Worm (Caenorhabditis elegans) whole organism, early embryonic: ENCODE results near the gene acdh-6.

Experiments used
- B0310.2 ChIP-seq: sonication (generic microtip); optimal IDR thresholded peaks from 2 replicates; lab custom pipeline; 2016; ENCODE audit warnings: mild to moderate bottlenecking, missing genetic modification characterization, missing compliant biosample characterization
- F13C5.2 ChIP-seq: sonication (generic microtip); optimal IDR thresholded peaks from 2 replicates; lab custom pipeline; 2017; ENCODE audit warnings: mild to moderate bottlenecking, missing genetic modification characterization, inconsistent platforms, missing compliant biosample characterization
- aly-1 ChIP-seq: sonication (generic microtip); optimal IDR thresholded peaks from 2 replicates; lab custom pipeline; 2016; ENCODE audit warnings: missing genetic modification characterization, missing compliant biosample characterization
- ama-1 ChIP-seq: fragments of 150-350 bp; optimal IDR thresholded peaks from 2 replicates; lab custom pipeline; 2014
- ceh-13 ChIP-seq: fragments of 200-800 bp; sonication (Bioruptor generic); optimal IDR thresholded peaks from 2 replicates; lab custom pipeline; 2018; ENCODE audit warnings: mild to moderate bottlenecking, missing genetic modification characterization, missing compliant biosample characterization
- ceh-36 ChIP-seq: sonication (generic microtip); optimal IDR thresholded peaks from 2 replicates; lab custom pipeline; 2016; ENCODE audit warnings: missing genetic modification characterization, inconsistent platforms, missing compliant biosample characterization
- ets-7 ChIP-seq: sonication (generic microtip); optimal IDR thresholded peaks from 2 replicates; lab custom pipeline; 2016; ENCODE audit warnings: missing genotype, missing genetic modification characterization, missing compliant biosample characterization
- flt-1 ChIP-seq: fragments of 200-800 bp; sonication (Bioruptor generic); IDR thresholded peaks from 2 replicates; pipeline ENCODE4 v1.3.6; 2022; ENCODE audit warnings: missing genetic modification characterization, missing compliant biosample characterization
- hmbx-1 ChIP-seq: sonication (generic microtip); optimal IDR thresholded peaks from 2 replicates; lab custom pipeline; 2016; ENCODE audit warnings: mild to moderate bottlenecking, missing genetic modification characterization, missing compliant biosample characterization
- hmg-4 ChIP-seq: fragments of 200-800 bp; sonication (Bioruptor generic); optimal IDR thresholded peaks from 2 replicates; lab custom pipeline; 2018; ENCODE audit warnings: mild to moderate bottlenecking, missing genetic modification characterization, missing compliant biosample characterization
- hnd-1 ChIP-seq: sonication (generic microtip); optimal IDR thresholded peaks from 2 replicates; lab custom pipeline; 2016; ENCODE audit warnings: missing genetic modification characterization, missing compliant biosample characterization
- pes-1 ChIP-seq: fragments of 200-800 bp; sonication (Bioruptor generic); IDR thresholded peaks from 2 replicates; pipeline ENCODE4 v1.3.6; 2022; ENCODE audit warnings: missing genetic modification reagents, missing genetic modification characterization, missing compliant biosample characterization
- scrt-1 ChIP-seq: fragments of 200-800 bp; sonication (Bioruptor generic); IDR thresholded peaks from 2 replicates; pipeline ENCODE4 v1.3.6; 2022; ENCODE audit warnings: missing genetic modification characterization, missing compliant biosample characterization
- sea-1 ChIP-seq: fragments of 200-800 bp; sonication (Bioruptor generic); conservative IDR thresholded peaks from 2 replicates; pipeline ENCODE4 v1.3.6; 2022; ENCODE audit warnings: missing genetic modification characterization, missing compliant biosample characterization
- tbx-11 ChIP-seq: fragments of 200-800 bp; sonication (Bioruptor generic); IDR thresholded peaks from 2 replicates; pipeline ENCODE4 v1.3.6; 2022; ENCODE audit warnings: missing genetic modification characterization, missing compliant biosample characterization
- tbx-37 ChIP-seq: fragments of 200-800 bp; sonication (Bioruptor generic); conservative IDR thresholded peaks from 2 replicates; pipeline ENCODE4 v1.3.6; 2022; ENCODE audit warnings: missing genetic modification reagents, missing genetic modification characterization, missing compliant biosample characterization
- tra-4 ChIP-seq: sonication (generic microtip); optimal IDR thresholded peaks from 2 replicates; lab custom pipeline; 2017; ENCODE audit warnings: missing genetic modification characterization, missing compliant biosample characterization

acdh-6 gene

DNA sequence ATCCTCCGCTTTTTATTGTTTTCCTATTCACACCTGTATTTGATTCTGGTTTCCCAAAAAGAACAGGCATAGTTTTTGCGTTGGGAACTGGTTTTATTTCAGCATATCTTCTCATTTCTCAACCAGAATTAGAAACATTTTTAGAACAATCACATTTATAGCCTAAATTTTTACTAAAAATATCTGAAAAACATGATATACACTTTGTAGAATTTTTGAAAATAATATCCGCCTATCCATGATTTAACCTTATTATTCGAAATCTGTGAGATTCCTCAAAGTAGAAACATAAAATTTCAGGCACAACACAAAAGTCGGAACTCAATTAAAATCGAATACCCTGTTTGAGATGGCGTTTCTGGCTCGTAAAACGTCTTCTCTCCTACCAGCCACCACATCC, at the start of gene acdh-6:
TSS of gene acdh-6 (plus strand) at position 301 of the 400 bp plus-strand sequence.
- no peak for TF ChIP-seq ceh-36
- TF ChIP-seq tbx-37, result no peak
- TF ChIP-seq hmbx-1, result no peak

DNA sequence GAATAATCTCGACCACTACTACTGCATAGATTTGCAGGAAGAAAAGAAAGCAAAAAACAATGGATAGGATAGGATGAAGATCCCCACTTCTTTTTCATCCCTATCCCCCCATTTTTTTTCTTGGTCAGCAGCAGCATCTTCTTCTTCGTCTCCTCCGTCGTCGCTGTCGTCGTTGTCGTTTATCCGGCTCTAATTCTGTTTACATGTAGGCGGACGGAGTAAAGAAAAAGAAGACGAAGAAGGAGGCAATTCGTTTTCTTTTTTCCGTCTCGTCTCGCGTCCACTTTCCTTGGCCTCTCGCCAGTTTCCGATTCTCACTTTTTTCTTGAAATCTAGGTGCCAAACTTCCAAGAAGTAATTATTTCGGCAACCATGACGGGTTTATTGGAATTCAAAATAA, 49.2 kb upstream of the acdh-6 start:
- TF ChIP-seq scrt-1 (GFP tag; lab: Robert Waterston, UW) (no peak), hmg-4 (GFP tag; lab: Kevin White, UChicago) (peak; percentile 23)

DNA sequence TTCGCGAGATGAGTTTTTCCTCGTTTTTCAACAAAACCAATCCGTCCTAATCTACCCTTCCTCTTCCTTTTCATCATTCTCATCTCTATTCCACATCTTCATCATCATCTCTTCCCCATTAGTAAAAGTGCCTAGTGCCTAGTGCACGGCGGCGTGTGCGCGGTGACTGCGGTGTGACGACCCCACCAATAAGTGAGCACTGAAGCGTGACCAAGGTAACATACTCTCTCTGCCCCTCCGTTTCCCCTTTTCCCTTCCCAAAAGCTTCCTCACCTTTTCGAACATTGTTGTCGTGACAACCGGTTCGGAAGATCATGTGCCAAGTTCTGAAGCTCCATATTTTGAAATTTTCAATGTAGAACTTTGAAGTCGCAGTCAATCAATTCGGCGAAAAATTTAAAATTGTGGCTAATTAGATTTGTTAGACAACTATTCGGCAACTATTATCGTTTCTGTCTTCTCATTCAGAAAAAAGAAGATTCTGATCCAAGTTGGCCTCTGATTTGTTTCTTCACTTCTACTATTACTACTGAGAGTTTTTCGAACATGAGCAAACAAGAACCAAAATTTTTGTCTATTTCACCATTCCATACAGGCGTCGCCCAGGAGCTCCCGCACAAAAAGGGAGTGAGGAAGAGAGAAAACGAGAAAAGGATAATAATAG, 48.5 kb upstream of the acdh-6 start:
- TF ChIP-seq hmbx-1 (no peak), pes-1 (no peak), flt-1 (GFP tag; lab: Robert Waterston, UW) (no peak), F13C5.2 (tag; lab: Kevin White, UChicago) (no peak), ceh-36 (no peak), aly-1 (tag; lab: Kevin White, UChicago) (no peak), tbx-11 (GFP tag; lab: Robert Waterston, UW) (no peak), tra-4 (tag; lab: Kevin White, UChicago) (no peak), B0310.2 (tag; lab: Kevin White, UChicago) (no peak), ceh-13 (no peak), tbx-37 (no peak), scrt-1 (GFP tag; lab: Robert Waterston, UW) (no peak), hnd-1 (tag; lab: Kevin White, UChicago) (no peak), sea-1 (no peak), hmg-4 (GFP tag; lab: Kevin White, UChicago) (no peak), ama-1 (no peak), ets-7 (tag; lab: Kevin White, UChicago) (no peak)

DNA sequence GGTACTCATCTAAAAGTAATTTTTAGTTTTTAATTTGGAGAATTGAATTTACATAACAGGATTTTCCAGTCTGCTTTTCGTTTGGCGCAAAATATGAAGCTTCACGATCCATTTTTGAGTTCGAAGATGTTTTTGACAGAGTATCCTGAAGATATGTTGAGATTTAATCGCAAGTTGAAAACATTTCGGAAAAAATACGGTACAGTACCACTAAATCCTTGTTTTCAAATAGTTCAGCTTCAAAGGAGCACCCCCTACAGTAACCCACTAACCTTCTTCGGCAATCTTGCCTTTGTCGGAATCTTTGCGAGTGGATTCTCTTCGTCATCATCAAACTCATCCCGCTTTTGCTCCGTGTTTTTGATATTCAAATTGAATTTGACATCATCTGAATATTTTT, 41.9 kb upstream of the acdh-6 start:
- TF ChIP-seq scrt-1 (GFP tag; lab: Robert Waterston, UW) (no peak), ceh-36 (no peak), F13C5.2 (tag; lab: Kevin White, UChicago) (no peak), hmbx-1 (no peak)

DNA sequence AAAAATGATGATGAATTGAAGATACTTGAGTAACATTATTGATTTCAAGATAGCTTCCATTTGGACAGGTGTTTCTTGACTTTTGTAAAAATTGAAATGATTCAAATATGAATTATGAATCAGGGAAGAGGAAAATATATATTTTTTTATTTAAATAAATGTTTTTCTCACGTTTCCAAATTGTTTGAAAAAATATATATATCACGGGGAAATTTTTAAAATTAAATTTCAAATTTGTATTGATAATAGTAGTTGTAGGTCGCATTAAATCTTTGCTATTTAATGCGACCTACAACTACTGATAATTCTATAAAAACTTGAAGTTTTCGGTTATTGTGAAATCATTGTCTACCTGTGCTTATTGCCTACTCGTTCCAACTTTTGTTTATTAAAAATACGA, 41.0 kb upstream of the acdh-6 start, which contains the start of gene ZC21.8:
TSS of gene ZC21.8 (minus strand) at position 101 of the 400 bp plus-strand sequence.
- TF ChIP-seq aly-1 (tag; lab: Kevin White, UChicago), result no peak
- TF ChIP-seq hmg-4 (GFP tag; lab: Kevin White, UChicago), result no peak
- no peak for TF ChIP-seq tbx-11 (GFP tag; lab: Robert Waterston, UW)
- TF ChIP-seq sea-1, result no peak
- TF ChIP-seq tbx-37, result no peak
- TF ChIP-seq tra-4 (tag; lab: Kevin White, UChicago), result no peak
- no peak for TF ChIP-seq ceh-13

DNA sequence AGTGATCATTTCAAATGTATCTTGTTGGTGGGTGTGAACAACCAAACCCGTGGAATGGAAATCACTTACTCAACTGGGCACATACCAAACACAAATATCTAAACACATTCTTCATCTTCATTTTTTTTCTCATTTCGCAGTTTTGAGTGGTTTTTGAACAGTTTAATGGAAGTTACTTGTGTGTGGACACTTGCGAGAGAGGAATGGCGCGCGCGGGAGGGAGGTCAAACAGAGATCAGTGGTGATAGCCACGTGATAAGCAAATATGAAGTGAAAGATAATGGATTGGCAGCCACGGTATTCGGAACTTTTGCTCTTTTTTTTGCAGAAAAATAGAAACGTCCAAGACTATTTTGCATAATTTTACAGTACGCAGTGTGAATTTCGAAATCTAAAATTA, 40.3 kb upstream of the acdh-6 start:
- TF ChIP-seq B0310.2 (tag; lab: Kevin White, UChicago) (no peak), pes-1 (no peak), hmbx-1 (no peak), ama-1 (no peak), sea-1 (no peak)

DNA sequence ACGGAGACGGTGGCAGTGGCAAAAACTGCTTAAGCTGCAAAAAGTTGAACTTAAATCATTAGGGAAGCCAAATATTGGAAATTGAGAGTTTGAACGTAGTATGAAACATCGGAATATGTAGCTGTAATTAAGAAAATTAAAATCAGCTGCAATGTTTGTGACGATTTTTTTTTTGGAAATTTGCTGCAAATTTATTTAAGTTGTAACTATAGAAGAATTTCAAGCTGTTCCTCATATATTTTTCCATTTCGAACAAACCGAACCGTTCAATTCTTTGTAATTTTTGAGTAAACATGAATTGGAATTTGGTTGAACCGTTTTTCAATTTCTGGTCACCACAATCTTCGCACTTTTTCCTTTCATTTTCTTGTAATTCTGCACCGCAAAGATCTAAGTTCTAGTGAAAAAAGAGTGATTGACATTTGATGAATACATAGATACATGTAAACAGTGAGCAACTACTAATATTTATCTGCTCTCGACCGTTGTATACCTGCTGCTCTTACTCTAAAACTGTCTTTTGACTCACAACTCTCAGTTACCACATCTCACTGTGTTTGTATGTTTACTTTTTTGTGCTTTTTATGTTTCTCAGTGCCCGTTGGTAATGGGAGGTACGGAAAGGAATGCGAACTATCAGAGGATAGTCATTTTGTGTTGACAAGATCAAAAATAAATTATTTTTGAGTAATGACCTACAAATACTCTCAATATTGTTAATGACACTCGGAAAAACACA, 39.1 kb upstream of the acdh-6 start:
- TF ChIP-seq F13C5.2 (tag; lab: Kevin White, UChicago) (no peak), B0310.2 (tag; lab: Kevin White, UChicago) (no peak), hnd-1 (tag; lab: Kevin White, UChicago) (no peak), hmg-4 (GFP tag; lab: Kevin White, UChicago) (no peak)

DNA sequence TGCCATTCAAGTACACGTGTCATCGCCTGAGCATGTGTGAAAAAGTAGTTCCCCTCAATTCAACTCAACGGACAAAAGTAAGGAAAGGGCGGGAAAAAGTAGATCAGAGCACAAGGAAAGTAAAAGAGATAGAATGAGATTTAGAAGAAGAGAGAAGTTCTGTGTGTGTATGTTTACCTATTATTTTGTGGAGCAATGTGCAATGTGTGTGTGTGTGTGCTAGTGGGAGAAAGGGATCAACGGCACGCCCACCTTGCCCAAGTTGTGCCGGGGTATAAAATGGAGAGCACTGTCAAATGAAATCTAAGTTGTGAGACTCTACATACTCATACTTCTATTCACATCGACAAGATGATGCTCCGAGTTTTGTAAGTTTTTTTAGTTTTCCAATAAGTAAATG, 36.2 kb upstream of the acdh-6 start, which contains the start of gene idpp-15:
TSS of gene idpp-15 (plus strand) at position 301 of the 400 bp plus-strand sequence.
- TF ChIP-seq ama-1 (no peak), scrt-1 (GFP tag; lab: Robert Waterston, UW) (no peak), flt-1 (GFP tag; lab: Robert Waterston, UW) (no peak), hmg-4 (GFP tag; lab: Kevin White, UChicago) (no peak), ceh-13 (no peak)

DNA sequence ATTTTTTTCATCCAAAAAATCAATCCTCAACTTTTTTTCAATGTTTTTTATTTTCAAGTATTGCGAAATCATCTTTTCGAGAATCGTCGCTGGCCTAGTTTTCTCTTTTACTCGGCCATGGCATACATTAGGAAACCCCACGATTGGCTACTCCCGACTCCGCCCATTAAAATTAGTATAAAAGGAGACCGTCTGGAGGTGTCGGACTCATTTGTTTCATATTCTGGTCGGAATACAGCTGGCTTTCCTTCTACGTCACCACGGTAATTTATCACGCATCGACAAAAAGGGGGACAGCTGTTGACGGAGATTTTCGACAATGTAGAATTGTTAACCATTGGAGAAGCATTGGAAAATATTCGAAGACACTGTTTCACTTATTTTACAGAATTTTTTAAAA, 31.9 kb upstream of the acdh-6 start:
- no peak for TF ChIP-seq pes-1
- TF ChIP-seq hnd-1 (tag; lab: Kevin White, UChicago), result no peak
- no peak for TF ChIP-seq tbx-11 (GFP tag; lab: Robert Waterston, UW)
- no peak for TF ChIP-seq F13C5.2 (tag; lab: Kevin White, UChicago)
- no peak for TF ChIP-seq scrt-1 (GFP tag; lab: Robert Waterston, UW)
- TF ChIP-seq ama-1, result peak; percentile 84
